Fruit fly (Drosophila melanogaster) S2 (cell line): Measurements from ENCODE around the gene Fpgs1.

Experiments
- CG8478 ChIP-seq: fragments of >200 bp; optimal IDR thresholded peaks from 2 replicates; lab custom pipeline; 2018
- CTCF ChIP-seq, 2 experiments: fragments of >200 bp; optimal IDR thresholded peaks; 2 replicates each; lab custom pipeline; 2018

Fpgs1 gene

dm6 chrX:12660030-12660630 lies 48.5 kb downstream of the Fpgs1 start:
- TF ChIP-seq CTCF (optimal IDR thresholded peaks at IDR 0.05; lab: Kevin White, UChicago) (no peak), CG8478 (lab: Kevin White, UChicago) (no peak)

- TF ChIP-seq CG8478 (lab: Kevin White, UChicago) = no peak
- TF ChIP-seq CTCF (optimal IDR thresholded peaks at IDR 0.05; lab: Kevin White, UChicago) = no peak
Measured at dm6 chrX:12661435-12661949, 49.8 kb downstream of the Fpgs1 start.

- no peak for TF ChIP-seq CTCF (optimal IDR thresholded peaks at IDR 0.05; lab: Kevin White, UChicago)
- TF ChIP-seq CG8478 (lab: Kevin White, UChicago) = no peak
Measured at dm6 chrX:12662679-12663463, 51.2 kb downstream of the Fpgs1 start.

dm6 chrX:12663464-12663938 lies 51.8 kb downstream of the Fpgs1 start:
- TF ChIP-seq CTCF (optimal IDR thresholded peaks at IDR 0.05; lab: Kevin White, UChicago) (no peak), CG8478 (lab: Kevin White, UChicago) (no peak)

- no peak for TF ChIP-seq CTCF (optimal IDR thresholded peaks at IDR 0.05; lab: Kevin White, UChicago)
- TF ChIP-seq CG8478 (lab: Kevin White, UChicago) = no peak
Measured at dm6 chrX:12664117-12664783, 52.6 kb downstream of the Fpgs1 start.
